Fruit fly (Drosophila melanogaster) whole organism, wandering third instar larva: ENCODE measurements around the gene anne.

Source experiments
- Abd-B ChIP-seq: fragments of >200 bp; optimal IDR thresholded peaks from 2 replicates; lab custom pipeline; 2017; ENCODE audit warnings: missing biosample characterization, missing genetic modification characterization
- CG32264 ChIP-seq: fragments of 200-800 bp; sonication (Bioruptor generic); optimal IDR thresholded peaks from 2 replicates; lab custom pipeline; 2016; ENCODE audit warnings: missing biosample characterization, missing genetic modification characterization
- CG9705 ChIP-seq: fragments of 200-800 bp; sonication (Bioruptor generic); optimal IDR thresholded peaks from 2 replicates; lab custom pipeline; 2018; ENCODE audit warnings: missing biosample characterization, mild to moderate bottlenecking, missing genetic modification characterization
- CrebA ChIP-seq: fragments of 200-800 bp; sonication (Bioruptor generic); optimal IDR thresholded peaks from 2 replicates; lab custom pipeline; 2016; ENCODE audit warnings: missing biosample characterization, mild to moderate bottlenecking, missing genetic modification characterization, borderline replicate concordance
- Dfd ChIP-seq: fragments of >200 bp; optimal IDR thresholded peaks from 2 replicates; lab custom pipeline; 2017; ENCODE audit warnings: missing biosample characterization, missing genetic modification characterization
- Dif ChIP-seq: fragments of 200-275, 200-300 bp; sonication (Bioruptor generic); optimal IDR thresholded peaks from 2 replicates; lab custom pipeline; 2018; ENCODE audit warnings: missing biosample characterization, missing genetic modification characterization; ENCODE audit not compliant: partially characterized antibody
- GATAd ChIP-seq: sonication (Bioruptor generic); optimal IDR thresholded peaks from 2 replicates; lab custom pipeline; 2016; ENCODE audit warnings: missing biosample characterization, missing genetic modification characterization
- HLH106 ChIP-seq: fragments of 200-800 bp; optimal IDR thresholded peaks from 3 replicates; lab custom pipeline; 2019; ENCODE audit warnings: missing biosample characterization, mild to moderate bottlenecking, missing genetic modification characterization, moderate library complexity
- Hnf4 ChIP-seq: fragments of 200-800 bp; sonication (Bioruptor generic); optimal IDR thresholded peaks from 2 replicates; lab custom pipeline; 2016; ENCODE audit warnings: missing biosample characterization, mild to moderate bottlenecking, missing genetic modification characterization
- Hr78 ChIP-seq: fragments of >200 bp; optimal IDR thresholded peaks from 2 replicates; lab custom pipeline; 2017; ENCODE audit warnings: missing biosample characterization, missing genetic modification characterization
- Jra ChIP-seq: sonication (Bioruptor generic); optimal IDR thresholded peaks from 2 replicates; lab custom pipeline; 2016; ENCODE audit warnings: missing biosample characterization, missing genetic modification characterization
- Myc ChIP-seq: fragments of >200 bp; optimal IDR thresholded peaks from 2 replicates; lab custom pipeline; 2017
- OdsH ChIP-seq: fragments of 200-800 bp; sonication (Bioruptor generic); optimal IDR thresholded peaks from 2 replicates; lab custom pipeline; 2016; ENCODE audit warnings: missing biosample characterization, mild to moderate bottlenecking, missing genetic modification characterization
- Sp1 ChIP-seq: fragments of 200-800 bp; sonication (Bioruptor generic); optimal IDR thresholded peaks from 3 replicates; lab custom pipeline; 2019; ENCODE audit warnings: missing biosample characterization, mild to moderate bottlenecking, missing genetic modification characterization, moderate library complexity
- brk ChIP-seq: fragments of 200-800 bp; sonication (Bioruptor generic); optimal IDR thresholded peaks from 2 replicates; lab custom pipeline; 2016; ENCODE audit warnings: missing biosample characterization, mild to moderate bottlenecking, missing genetic modification characterization
- dmrt93B ChIP-seq: fragments of 200-800 bp; sonication (Bioruptor generic); optimal IDR thresholded peaks from 2 replicates; lab custom pipeline; 2018; ENCODE audit warnings: missing biosample characterization, mild to moderate bottlenecking, missing genetic modification characterization
- dsf ChIP-seq: sonication (Bioruptor generic); optimal IDR thresholded peaks from 2 replicates; lab custom pipeline; 2016; ENCODE audit warnings: missing biosample characterization, missing genetic modification characterization, borderline replicate concordance
- ey ChIP-seq: fragments of 200-800 bp; sonication (Bioruptor generic); optimal IDR thresholded peaks from 2 replicates; lab custom pipeline; 2016; ENCODE audit warnings: missing biosample characterization, missing genetic modification characterization
- fru ChIP-seq: fragments of 200-800 bp; sonication (Bioruptor generic); optimal IDR thresholded peaks from 3 replicates; lab custom pipeline; 2016; ENCODE audit warnings: missing biosample characterization, mild to moderate bottlenecking, missing genetic modification characterization
- h ChIP-seq: fragments of 200-800 bp; sonication (Bioruptor generic); optimal IDR thresholded peaks from 3 replicates; lab custom pipeline; 2016; ENCODE audit warnings: missing biosample characterization, mild to moderate bottlenecking, missing genetic modification characterization
- jim ChIP-seq: fragments of 175-275, 200-325 bp; sonication (Bioruptor generic); optimal IDR thresholded peaks from 2 replicates; lab custom pipeline; 2016; ENCODE audit warnings: missing biosample characterization, mild to moderate bottlenecking, missing genetic modification characterization
- lola ChIP-seq: fragments of >200 bp; optimal IDR thresholded peaks from 2 replicates; lab custom pipeline; 2017; ENCODE audit warnings: missing biosample characterization, missing genetic modification characterization
- pan ChIP-seq: fragments of >200 bp; optimal IDR thresholded peaks from 2 replicates; lab custom pipeline; 2017
- psq ChIP-seq: fragments of 200-800 bp; sonication (Bioruptor generic); optimal IDR thresholded peaks from 3 replicates; lab custom pipeline; 2017; ENCODE audit warnings: missing biosample characterization, mild to moderate bottlenecking, missing genetic modification characterization, moderate library complexity
- rgr ChIP-seq: fragments of 200-800 bp; sonication (Bioruptor generic); optimal IDR thresholded peaks from 3 replicates; lab custom pipeline; 2016; ENCODE audit warnings: missing biosample characterization, mild to moderate bottlenecking, missing genetic modification characterization
- sage ChIP-seq: fragments of 200-800 bp; sonication (Bioruptor generic); optimal IDR thresholded peaks from 2 replicates; lab custom pipeline; 2016; ENCODE audit warnings: missing biosample characterization, mild to moderate bottlenecking, missing genetic modification characterization
- sv ChIP-seq: fragments of 200-800 bp; sonication (Bioruptor generic); optimal IDR thresholded peaks from 3 replicates; lab custom pipeline; 2016; ENCODE audit warnings: missing biosample characterization, missing genetic modification characterization
- tai ChIP-seq: sonication (Bioruptor generic); optimal IDR thresholded peaks from 2 replicates; lab custom pipeline; 2016; ENCODE audit warnings: missing biosample characterization, missing genetic modification characterization
- usp ChIP-seq: fragments of >200 bp; optimal IDR thresholded peaks from 2 replicates; lab custom pipeline; 2017; ENCODE audit warnings: missing biosample characterization, missing genetic modification characterization
- woc ChIP-seq: sonication (Bioruptor generic); optimal IDR thresholded peaks from 2 replicates; lab custom pipeline; 2016; ENCODE audit warnings: missing biosample characterization, mild to moderate bottlenecking, missing genetic modification characterization

The anne gene

dm6 chr4:130558-130957 lies 1.5 kb upstream of the anne start:
- TF ChIP-seq Dfd (GFP tag; lab: Kevin White, UChicago), result no peak
- TF ChIP-seq CrebA (GFP tag; lab: Kevin White, UChicago), result no peak
- TF ChIP-seq GATAd, result no peak
- no peak for TF ChIP-seq Myc (lab: Kevin White, UChicago)
- TF ChIP-seq lola, result no peak
- no peak for TF ChIP-seq ey (GFP tag; lab: Kevin White, UChicago)
- TF ChIP-seq CG32264 (GFP tag; lab: Kevin White, UChicago), result no peak
- TF ChIP-seq usp (GFP tag; lab: Kevin White, UChicago), result no peak
- TF ChIP-seq CG9705 (GFP tag; lab: Kevin White, UChicago), result no peak
- no peak for TF ChIP-seq OdsH
- no peak for TF ChIP-seq Hr78
- TF ChIP-seq rgr (GFP tag; lab: Kevin White, UChicago), result no peak
- TF ChIP-seq dmrt93B (GFP tag; lab: Kevin White, UChicago), result no peak

dm6 chr4:130990-131389 lies 1.0 kb upstream of the anne start:
- TF ChIP-seq lola, result no peak
- TF ChIP-seq sage (GFP tag; lab: Kevin White, UChicago), result no peak
- TF ChIP-seq GATAd, result no peak
- no peak for TF ChIP-seq psq (GFP tag; lab: Kevin White, UChicago)
- no peak for TF ChIP-seq Hr78
- TF ChIP-seq Dfd (GFP tag; lab: Kevin White, UChicago), result peak; percentile 81

dm6 chr4:135953-136352 lies 3.9 kb downstream of the anne start:
- TF ChIP-seq brk (GFP tag; lab: Kevin White, UChicago) (no peak), woc (GFP tag; lab: Kevin White, UChicago) (peak; percentile 5), Jra (GFP tag; lab: Kevin White, UChicago) (peak; percentile 14)

dm6 chr4:149123-149522 lies 17.1 kb downstream of the anne start:
- TF ChIP-seq Dfd (GFP tag; lab: Kevin White, UChicago) (peak; percentile 92), psq (GFP tag; lab: Kevin White, UChicago) (no peak)

- TF ChIP-seq dmrt93B (GFP tag; lab: Kevin White, UChicago) (no peak), HLH106 (no peak), tai (no peak), sv (GFP tag; lab: Kevin White, UChicago) (no peak), Dif (GFP tag; lab: Kevin White, UChicago) (no peak), Sp1 (GFP tag; lab: Kevin White, UChicago) (no peak), lola (no peak), dsf (GFP tag; lab: Kevin White, UChicago) (no peak), GATAd (no peak), brk (GFP tag; lab: Kevin White, UChicago) (no peak), sage (GFP tag; lab: Kevin White, UChicago) (no peak), pan (lab: Kevin White, UChicago) (no peak), CG32264 (GFP tag; lab: Kevin White, UChicago) (no peak), usp (GFP tag; lab: Kevin White, UChicago) (no peak), Hr78 (no peak), CG9705 (GFP tag; lab: Kevin White, UChicago) (no peak), jim (GFP tag; lab: Kevin White, UChicago) (no peak), Dfd (GFP tag; lab: Kevin White, UChicago) (no peak)
- TF ChIP-seq, all 38 proteins: peak for 0
Measured at dm6 chr4:150453-150852, 18.4 kb downstream of the anne start, which contains the start of gene CG32006. CG32006 (plus strand) TSS chr4:150764.

dm6 chr4:155977-156376 lies 24.0 kb downstream of the anne start, which contains the start of gene CG31997:
CG31997 (minus strand) TSS chr4:156060.
- TF ChIP-seq h (GFP tag; lab: Kevin White, UChicago), result no peak
- TF ChIP-seq fru (GFP tag; lab: Kevin White, UChicago), result peak; percentile 80

- no peak for TF ChIP-seq Hnf4 (GFP tag; lab: Kevin White, UChicago)
- TF ChIP-seq woc (GFP tag; lab: Kevin White, UChicago), result no peak
- peak; percentile 93 for TF ChIP-seq Dfd (GFP tag; lab: Kevin White, UChicago)
- TF ChIP-seq sv (GFP tag; lab: Kevin White, UChicago), result no peak
- TF ChIP-seq tai, result no peak
- no peak for TF ChIP-seq lola
- no peak for TF ChIP-seq brk (GFP tag; lab: Kevin White, UChicago)
- TF ChIP-seq Abd-B (GFP tag; lab: Kevin White, UChicago), result no peak
- TF ChIP-seq, all 38 proteins: peak for 1
Measured at dm6 chr4:165159-165558, 33.1 kb downstream of the anne start.
